Worm (Caenorhabditis elegans): ENCODE data around the gene R06F6.8.

ce11 chrII:10765238-10765637, 54.5 kb downstream of the R06F6.8 start:
- TF ChIP-seq Y53F4B.3 (GFP tag; IDR thresholded peaks at IDR 0.05) (no peak), ztf-28 (GFP tag; IDR thresholded peaks at IDR 0.05) (no peak)

All from whole organism, young adult.